Fruit fly (Drosophila melanogaster) whole organism, embryonic: ENCODE measurements around the gene Ctr9.
A peak's percentile ranks its signal among the peaks of the same experiment; 100 is the strongest.

ENCODE experiments used
- Atf-2 ChIP-seq: fragments of 200-800 bp; sonication (Bioruptor generic); optimal IDR thresholded peaks from 2 replicates; lab custom pipeline; 2016; ENCODE audit warnings: missing biosample characterization, missing genetic modification characterization
- B-H1 ChIP-seq: fragments of 200-800 bp; sonication (Bioruptor generic); IDR thresholded peaks from 3 replicates; pipeline ENCODE4 v1.3.6; 2022; ENCODE audit warnings: missing biosample characterization, missing genetic modification characterization
- B-H2 ChIP-seq: fragments of 200-800 bp; sonication (Bioruptor generic); optimal IDR thresholded peaks from 2 replicates; lab custom pipeline; 2018; ENCODE audit warnings: missing biosample characterization, mild to moderate bottlenecking, missing genetic modification characterization
- CG1024 ChIP-seq: fragments of 200-800 bp; sonication (Bioruptor generic); IDR thresholded peaks from 2 replicates; pipeline ENCODE4 v1.3.6; 2022; ENCODE audit warnings: missing biosample characterization, missing genetic modification characterization
- CG10321 ChIP-seq: fragments of 200-800 bp; sonication (Bioruptor generic); IDR thresholded peaks from 2 replicates; pipeline ENCODE4 v1.3.6; 2022; ENCODE audit warnings: missing biosample characterization, missing genetic modification characterization
- CG11723 ChIP-seq: fragments of 200-800 bp; sonication (Bioruptor generic); optimal IDR thresholded peaks from 2 replicates; lab custom pipeline; 2017; ENCODE audit warnings: missing biosample characterization, mild to moderate bottlenecking, missing genetic modification characterization
- CG12155 ChIP-seq: fragments of 200-800 bp; sonication (Bioruptor generic); optimal IDR thresholded peaks from 3 replicates; lab custom pipeline; 2016; ENCODE audit warnings: missing biosample characterization, missing genetic modification characterization
- CG12236 ChIP-seq: fragments of 200-800 bp; sonication (Bioruptor generic); optimal IDR thresholded peaks from 2 replicates; lab custom pipeline; 2016; ENCODE audit warnings: missing biosample characterization, missing genetic modification characterization
- CG13123 ChIP-seq: fragments of 200-800 bp; sonication (Bioruptor generic); optimal IDR thresholded peaks from 2 replicates; lab custom pipeline; 2016; ENCODE audit warnings: missing biosample characterization, missing genetic modification characterization
- CG16779 ChIP-seq: fragments of 200-800 bp; sonication (Bioruptor generic); IDR thresholded peaks from 2 replicates; pipeline ENCODE4 v1.3.6; 2022; ENCODE audit warnings: missing biosample characterization, missing genetic modification characterization
- CG17361 ChIP-seq: fragments of 200-800 bp; sonication (Bioruptor generic); IDR thresholded peaks from 3 replicates; pipeline ENCODE4 v1.3.6; 2022; ENCODE audit warnings: missing biosample characterization, missing genetic modification characterization
- CG17802 ChIP-seq: fragments of 200-800 bp; sonication (Bioruptor generic); optimal IDR thresholded peaks from 2 replicates; lab custom pipeline; 2018; ENCODE audit warnings: missing biosample characterization, mild to moderate bottlenecking, missing genetic modification characterization, moderate library complexity
- CG2678 ChIP-seq: fragments of 200-800 bp; sonication (Bioruptor generic); optimal IDR thresholded peaks from 3 replicates; lab custom pipeline; 2019; ENCODE audit warnings: missing biosample characterization, mild to moderate bottlenecking, missing genetic modification characterization, moderate library complexity
- CG33213 ChIP-seq: fragments of 200-800 bp; sonication (Bioruptor generic); optimal IDR thresholded peaks from 3 replicates; lab custom pipeline; 2016; ENCODE audit warnings: missing biosample characterization, missing genetic modification characterization
- CG3995 ChIP-seq: fragments of 200-800 bp; sonication (Bioruptor generic); optimal IDR thresholded peaks from 3 replicates; lab custom pipeline; 2016; ENCODE audit warnings: missing biosample characterization, missing genetic modification characterization
- CG6854 ChIP-seq: fragments of 200-800 bp; sonication (Bioruptor generic); optimal IDR thresholded peaks from 3 replicates; lab custom pipeline; 2017; ENCODE audit warnings: missing biosample characterization, mild to moderate bottlenecking, missing genetic modification characterization
- CG8281 ChIP-seq: fragments of 200-800 bp; sonication (Bioruptor generic); optimal IDR thresholded peaks from 2 replicates; lab custom pipeline; 2018; ENCODE audit warnings: missing biosample characterization, mild to moderate bottlenecking, missing genetic modification characterization, moderate library complexity
- D ChIP-seq, 2 experiments: fragments of 200-800 bp in 1 of 2; fragments of >200 bp in 1 of 2; sonication (Bioruptor generic) in 1 of 2; optimal IDR thresholded peaks; 2 replicates in 1 of 2; 3 replicates in 1 of 2; lab custom pipeline; 2017; ENCODE audit warnings: mild to moderate bottlenecking in 1 of 2, missing biosample characterization in 1 of 2, missing genetic modification characterization in 1 of 2, missing genetic modification reagents in 1 of 2
- Dek ChIP-seq: fragments of 200-800 bp; sonication (Bioruptor generic); optimal IDR thresholded peaks from 3 replicates; lab custom pipeline; 2019; ENCODE audit warnings: missing biosample characterization, mild to moderate bottlenecking, missing genetic modification characterization, moderate library complexity
- Dip3 ChIP-seq: fragments of 200-800 bp; sonication (Bioruptor generic); optimal IDR thresholded peaks from 3 replicates; lab custom pipeline; 2016; ENCODE audit warnings: missing biosample characterization, missing genetic modification characterization
- Doc3 ChIP-seq: fragments of 200-800 bp; sonication (Bioruptor generic); IDR thresholded peaks from 3 replicates; pipeline ENCODE4 v1.3.6; 2022; ENCODE audit warnings: missing biosample characterization, missing genetic modification characterization; ENCODE audit not compliant: partially characterized antibody
- E2f1 ChIP-seq: fragments of 200-800 bp; sonication (Bioruptor generic); IDR thresholded peaks from 2 replicates; pipeline ENCODE4 v1.3.6; 2022; ENCODE audit warnings: missing biosample characterization, missing genetic modification characterization
- ERR ChIP-seq: fragments of 200-800 bp; sonication (Bioruptor generic); optimal IDR thresholded peaks from 2 replicates; lab custom pipeline; 2016; ENCODE audit warnings: missing biosample characterization, missing genetic modification characterization
- Ets65A ChIP-seq: fragments of 200-800 bp; sonication (Bioruptor generic); peaks from one replicate; lab custom pipeline; 2016; ENCODE audit warnings: missing biosample characterization, missing genetic modification characterization
- GATAe ChIP-seq: fragments of 200-800 bp; sonication (Bioruptor generic); conservative IDR thresholded peaks from 2 replicates; pipeline ENCODE4 v1.3.6; 2022; ENCODE audit warnings: missing biosample characterization, missing genetic modification characterization
- HLH3B ChIP-seq: fragments of 200-800 bp; sonication (Bioruptor generic); IDR thresholded peaks from 2 replicates; pipeline ENCODE4 v1.3.6; 2022; ENCODE audit warnings: missing biosample characterization, missing genetic modification characterization
- Kr ChIP-seq: fragments of 200-800 bp; sonication (Bioruptor generic); optimal IDR thresholded peaks from 2 replicates; lab custom pipeline; 2017; ENCODE audit warnings: missing biosample characterization, mild to moderate bottlenecking, missing genetic modification characterization
- MBD-R2 ChIP-seq: fragments of 200-800 bp; sonication (Bioruptor generic); IDR thresholded peaks from 2 replicates; pipeline ENCODE4 v1.3.6; 2022; ENCODE audit warnings: missing biosample characterization, missing genetic modification characterization
- Scr ChIP-seq: fragments of 200-800 bp; sonication (Bioruptor generic); IDR thresholded peaks from 2 replicates; pipeline ENCODE4 v1.3.6; 2022; ENCODE audit warnings: missing biosample characterization, missing genetic modification characterization; ENCODE audit not compliant: partially characterized antibody
- Stat92E ChIP-seq, 3 experiments: fragments of >200 bp in 2 of 3; fragments of 200-800 bp in 1 of 3; sonication (Bioruptor generic) in 1 of 3; optimal IDR thresholded peaks; 2 replicates each; lab custom pipeline; 2017 to 2019; ENCODE audit warnings: missing biosample characterization in 3 of 3, missing genetic modification characterization in 3 of 3, mild to moderate bottlenecking in 1 of 3, moderate library complexity in 1 of 3
- aop ChIP-seq: fragments of 200-800 bp; sonication (Bioruptor generic); IDR thresholded peaks from 2 replicates; pipeline ENCODE4 v1.3.6; 2022; ENCODE audit warnings: missing biosample characterization, missing genetic modification characterization
- cas ChIP-seq: fragments of 200-800 bp; sonication (Bioruptor generic); IDR thresholded peaks from 2 replicates; pipeline ENCODE4 v1.3.6; 2022; ENCODE audit warnings: missing biosample characterization, missing genetic modification characterization
- croc ChIP-seq: fragments of 200-800 bp; sonication (Bioruptor generic); conservative IDR thresholded peaks from 3 replicates; pipeline ENCODE4 v1.3.6; 2022; ENCODE audit warnings: missing biosample characterization, missing genetic modification characterization
- dmrt11E ChIP-seq: fragments of 200-800 bp; sonication (Bioruptor generic); optimal IDR thresholded peaks from 3 replicates; lab custom pipeline; 2018; ENCODE audit warnings: missing biosample characterization, mild to moderate bottlenecking, missing genetic modification characterization, moderate library complexity
- esg ChIP-seq: fragments of 200-800 bp; sonication (Bioruptor generic); conservative IDR thresholded peaks from 2 replicates; pipeline ENCODE4 v1.3.6; 2022; ENCODE audit warnings: missing biosample characterization, missing genetic modification characterization
- eve ChIP-seq, 2 experiments: fragments of >200 bp; optimal IDR thresholded peaks; 2 replicates each; lab custom pipeline; 2017; ENCODE audit warnings: missing biosample characterization in 2 of 2, missing genetic modification characterization in 2 of 2
- gcm ChIP-seq: fragments of 200-800 bp; sonication (Bioruptor generic); optimal IDR thresholded peaks from 2 replicates; lab custom pipeline; 2019; ENCODE audit warnings: missing biosample characterization, mild to moderate bottlenecking, missing genetic modification characterization, moderate library complexity
- grn ChIP-seq: fragments of 200-800 bp; sonication (Bioruptor generic); optimal IDR thresholded peaks from 3 replicates; lab custom pipeline; 2017; ENCODE audit warnings: missing biosample characterization, missing genetic modification characterization
- ind ChIP-seq: fragments of 200-800 bp; sonication (Bioruptor generic); optimal IDR thresholded peaks from 3 replicates; lab custom pipeline; 2016; ENCODE audit warnings: missing biosample characterization, missing genetic modification characterization
- kay ChIP-seq: fragments of 200-800 bp; sonication (Bioruptor generic); optimal IDR thresholded peaks from 2 replicates; lab custom pipeline; 2016; ENCODE audit warnings: missing biosample characterization, missing genetic modification characterization
- ken ChIP-seq: fragments of 200-800 bp; sonication (Bioruptor generic); IDR thresholded peaks from 3 replicates; pipeline ENCODE4 v1.3.6; 2022; ENCODE audit warnings: missing biosample characterization, missing genetic modification characterization
- maf-S ChIP-seq: fragments of 200-800 bp; sonication (Bioruptor generic); optimal IDR thresholded peaks from 2 replicates; lab custom pipeline; 2016; ENCODE audit warnings: missing biosample characterization, missing genetic modification characterization
- ranshi ChIP-seq: fragments of 200-800 bp; sonication (Bioruptor generic); IDR thresholded peaks from 2 replicates; pipeline ENCODE4 v1.3.6; 2022; ENCODE audit warnings: missing biosample characterization, missing genetic modification characterization
- run ChIP-seq: fragments of 200-800 bp; sonication (Bioruptor generic); optimal IDR thresholded peaks from 3 replicates; lab custom pipeline; 2018; ENCODE audit warnings: missing biosample characterization, mild to moderate bottlenecking, missing genetic modification characterization
- stwl ChIP-seq: fragments of 200-800 bp; sonication (Bioruptor generic); optimal IDR thresholded peaks from 3 replicates; lab custom pipeline; 2018; ENCODE audit warnings: missing biosample characterization, mild to moderate bottlenecking, missing genetic modification characterization, moderate library complexity
- tin ChIP-seq: fragments of 200-800 bp; sonication (Bioruptor generic); optimal IDR thresholded peaks from 3 replicates; lab custom pipeline; 2016; ENCODE audit warnings: missing biosample characterization, missing genetic modification characterization
- trh ChIP-seq: fragments of 200-800 bp; sonication (Bioruptor generic); optimal IDR thresholded peaks from 2 replicates; lab custom pipeline; 2016; ENCODE audit warnings: missing biosample characterization, missing genetic modification characterization
- vfl ChIP-seq: fragments of 200-800 bp; sonication (Bioruptor generic); optimal IDR thresholded peaks from 2 replicates; lab custom pipeline; 2016; ENCODE audit warnings: missing biosample characterization, missing genetic modification characterization
- vnd ChIP-seq: fragments of 200-800 bp; sonication (Bioruptor generic); IDR thresholded peaks from 3 replicates; pipeline ENCODE4 v1.3.6; 2022; ENCODE audit warnings: missing biosample characterization, missing genetic modification characterization; ENCODE audit not compliant: partially characterized antibody
- zen2 ChIP-seq: fragments of 200-800 bp; sonication (Bioruptor generic); IDR thresholded peaks from 3 replicates; pipeline ENCODE4 v1.3.6; 2022; ENCODE audit warnings: missing biosample characterization, missing genetic modification characterization; ENCODE audit not compliant: partially characterized antibody

Gene Ctr9

dm6 chr3L:1300076-1300635 is 6.9 kb upstream of the Ctr9 start (continued):
- TF ChIP-seq CG13123 (GFP tag; lab: Kevin White, UChicago) (peak; percentile 42), maf-S (GFP tag; lab: Kevin White, UChicago) (no peak), gcm (GFP tag; lab: Kevin White, UChicago) (peak; percentile 87), CG6854 (GFP tag; lab: Kevin White, UChicago) (peak; percentile 57), MBD-R2 (GFP tag; lab: Robert Waterston, UW) (0 out of 2 replicates have a peak, but pooled peaks have one; percentile 46), CG33213 (peak; percentile 8), B-H2 (GFP tag; lab: Kevin White, UChicago) (no peak), CG16779 (no peak), Ets65A (GFP tag; lab: Kevin White, UChicago) (no peak), aop (GFP tag; lab: Robert Waterston, UW) (peak; percentile 34; the same call in 1 of the 2 replicates), Stat92E (GFP tag; optimal IDR thresholded peaks at IDR 0.05; lab: Kevin White, UChicago) (peak in 1 of 3 experiments; percentile 37), vfl (GFP tag; lab: Kevin White, UChicago) (peak; percentile 18), Dek (tag; lab: Kevin White, UChicago) (peak; percentile 56), eve (GFP tag; optimal IDR thresholded peaks at IDR 0.05; lab: Kevin White, UChicago) (no peak), ind (peak; percentile 66), D (optimal IDR thresholded peaks at IDR 0.05; lab: Kevin White, UChicago) (no peak), D (GFP tag; optimal IDR thresholded peaks at IDR 0.05; lab: Kevin White, UChicago) (peak; percentile 87), CG8281 (tag; lab: Kevin White, UChicago) (peak; percentile 59), croc (GFP tag; lab: Robert Waterston, UW) (peak; percentile 83), tin (GFP tag; lab: Kevin White, UChicago) (peak; percentile 79), dmrt11E (tag; lab: Kevin White, UChicago) (peak; percentile 90), GATAe (GFP tag; lab: Robert Waterston, UW) (no peak), cas (GFP tag; lab: Robert Waterston, UW) (no peak), CG17802 (tag; lab: Kevin White, UChicago) (peak; percentile 29), ERR (GFP tag; lab: Kevin White, UChicago) (no peak), grn (GFP tag; lab: Kevin White, UChicago) (peak; percentile 80), Atf-2 (GFP tag; lab: Kevin White, UChicago) (peak; percentile 30), E2f1 (GFP tag; lab: Robert Waterston, UW) (peak; percentile 58; the same call in 1 of the 2 replicates), CG10321 (GFP tag; lab: Robert Waterston, UW) (0 out of 2 replicates have a peak, but pooled peaks have one; percentile 9), Dip3 (GFP tag; lab: Kevin White, UChicago) (peak; percentile 43), run (peak; percentile 60), Doc3 (no peak), CG12155 (GFP tag; lab: Kevin White, UChicago) (peak; percentile 76), esg (peak; percentile 68), CG1024 (GFP tag; lab: Robert Waterston, UW) (0 out of 2 replicates have a peak, but pooled peaks have one; percentile 16), vnd (GFP tag; lab: Robert Waterston, UW) (no peak), zen2 (GFP tag; lab: Robert Waterston, UW) (no peak), ken (GFP tag; lab: Robert Waterston, UW) (peak; percentile 72; the same call in 2 of the 3 replicates), Scr (GFP tag; lab: Robert Waterston, UW) (no peak), kay (GFP tag; lab: Kevin White, UChicago) (peak; percentile 22), CG17361 (GFP tag; lab: Robert Waterston, UW) (peak; percentile 94), CG12236 (GFP tag; lab: Kevin White, UChicago) (peak; percentile 4), HLH3B (peak; percentile 83), CG3995 (GFP tag; lab: Kevin White, UChicago) (no peak), CG2678 (peak; percentile 90), ranshi (GFP tag; lab: Robert Waterston, UW) (peak; percentile 78; the same call in 1 of the 2 replicates), CG11723 (peak; percentile 65), Kr (no peak), trh (peak; percentile 27), B-H1 (peak; percentile 62; the same call in 1 of the 3 replicates), stwl (peak; percentile 7)
